Worm (Caenorhabditis elegans) whole organism, young adult: Measurements from ENCODE around the gene upb-1.

ENCODE experiments used
- B0019.2 ChIP-seq: fragments of 200-800 bp; sonication (Bioruptor generic); conservative IDR thresholded peaks from 2 replicates; pipeline ENCODE4 v1.3.6; 2022; ENCODE audit warnings: missing genetic modification reagents, missing genetic modification characterization, missing compliant biosample characterization
- B0261.1 ChIP-seq: sonication (generic microtip); optimal IDR thresholded peaks from 2 replicates; lab custom pipeline; 2016; ENCODE audit warnings: mild to moderate bottlenecking, missing genetic modification characterization, moderate library complexity, missing compliant biosample characterization
- B0336.3 ChIP-seq: fragments of 200-800 bp; sonication (Bioruptor generic); IDR thresholded peaks from 2 replicates; pipeline ENCODE4 v1.3.6; 2022; ENCODE audit warnings: missing genetic modification characterization, missing compliant biosample characterization
- C06A6.2 ChIP-seq: fragments of 200-800 bp; sonication (Bioruptor generic); conservative IDR thresholded peaks from 2 replicates; pipeline ENCODE4 v1.3.6; 2022; ENCODE audit warnings: missing genetic modification characterization, missing compliant biosample characterization
- D2030.7 ChIP-seq: fragments of 200-800 bp; sonication (Bioruptor generic); IDR thresholded peaks from 2 replicates; pipeline ENCODE4 v1.3.6; 2022; ENCODE audit warnings: missing genetic modification reagents, missing genetic modification characterization, missing compliant biosample characterization
- F22D6.2 ChIP-seq: sonication (generic microtip); optimal IDR thresholded peaks from 2 replicates; lab custom pipeline; 2016; ENCODE audit warnings: mild to moderate bottlenecking, missing genetic modification characterization, missing compliant biosample characterization
- F33H1.4 ChIP-seq: fragments of 200-800 bp; sonication (Bioruptor generic); IDR thresholded peaks from 2 replicates; pipeline ENCODE4 v1.3.6; 2022; ENCODE audit warnings: missing genetic modification reagents, missing genetic modification characterization, missing compliant biosample characterization
- F52B5.7 ChIP-seq: sonication (generic microtip); optimal IDR thresholded peaks from 2 replicates; lab custom pipeline; 2016; ENCODE audit warnings: mild to moderate bottlenecking, missing genetic modification characterization, missing compliant biosample characterization
- F55B11.4 ChIP-seq: sonication (generic microtip); optimal IDR thresholded peaks from 2 replicates; lab custom pipeline; 2016; ENCODE audit warnings: missing compliant biosample characterization, missing genetic modification characterization, borderline replicate concordance; ENCODE audit not compliant: insufficient read depth
- F57C9.4 ChIP-seq: sonication (generic microtip); optimal IDR thresholded peaks from 2 replicates; lab custom pipeline; 2017; ENCODE audit warnings: mild to moderate bottlenecking, missing genetic modification characterization, missing compliant biosample characterization
- Y53G8AR.9 ChIP-seq: fragments of 200-800 bp; sonication (Bioruptor generic); conservative IDR thresholded peaks from 2 replicates; pipeline ENCODE4 v1.3.6; 2022; ENCODE audit warnings: missing genetic modification reagents, missing genetic modification characterization, missing compliant biosample characterization
- Y67H2A.10 ChIP-seq: fragments of 200-800 bp; sonication (Bioruptor generic); conservative IDR thresholded peaks from 2 replicates; pipeline ENCODE4 v1.3.6; 2022; ENCODE audit warnings: missing genetic modification reagents, missing genetic modification characterization, missing compliant biosample characterization
- ZK185.1 ChIP-seq: sonication (generic microtip); optimal IDR thresholded peaks from 2 replicates; lab custom pipeline; 2016; ENCODE audit warnings: mild to moderate bottlenecking, missing genetic modification characterization, missing compliant biosample characterization; ENCODE audit not compliant: poor library complexity, severe bottlenecking
- aptf-2 ChIP-seq: fragments of 200-800 bp; sonication (Bioruptor generic); conservative IDR thresholded peaks from 2 replicates; pipeline ENCODE4 v1.3.6; 2022; ENCODE audit warnings: missing genetic modification reagents, missing genetic modification characterization, missing compliant biosample characterization
- atf-7 ChIP-seq: sonication (generic microtip); optimal IDR thresholded peaks from 2 replicates; lab custom pipeline; 2017; ENCODE audit warnings: mild to moderate bottlenecking, missing genetic modification characterization, missing compliant biosample characterization
- attf-5 ChIP-seq: fragments of 200-800 bp; sonication (Bioruptor generic); optimal IDR thresholded peaks from 2 replicates; lab custom pipeline; 2018; ENCODE audit warnings: mild to moderate bottlenecking, missing genetic modification characterization, missing compliant biosample characterization
- bed-2 ChIP-seq: fragments of 200-800 bp; sonication (Bioruptor generic); IDR thresholded peaks from 2 replicates; pipeline ENCODE4 v1.3.6; 2022; ENCODE audit warnings: missing genetic modification reagents, missing genetic modification characterization, missing compliant biosample characterization
- cebp-1 ChIP-seq, 2 experiments: fragments of 200-800 bp in 1 of 2; sonication (Bioruptor generic) in 1 of 2; sonication (generic microtip) in 1 of 2; IDR thresholded peaks in 1 of 2; optimal IDR thresholded peaks in 1 of 2; 2 replicates each; pipeline versions ENCODE4 v1.3.6 to Lab custom; 2017 to 2022; ENCODE audit warnings: missing compliant biosample characterization in 2 of 2, missing genetic modification characterization in 2 of 2, mild to moderate bottlenecking in 1 of 2, missing genetic modification reagents in 1 of 2, moderate library complexity in 1 of 2
- chd-7 ChIP-seq: sonication (generic microtip); optimal IDR thresholded peaks from 2 replicates; lab custom pipeline; 2016; ENCODE audit warnings: mild to moderate bottlenecking, missing genetic modification characterization, moderate library complexity, missing compliant biosample characterization
- dpff-1 ChIP-seq: sonication (generic microtip); optimal IDR thresholded peaks from 2 replicates; lab custom pipeline; 2017; ENCODE audit warnings: mild to moderate bottlenecking, missing genetic modification characterization, missing compliant biosample characterization
- egl-18 ChIP-seq: fragments of 200-800 bp; sonication (Bioruptor generic); IDR thresholded peaks from 2 replicates; pipeline ENCODE4 v1.3.6; 2022; ENCODE audit warnings: missing genetic modification reagents, missing genetic modification characterization, missing compliant biosample characterization
- egrh-3 ChIP-seq: fragments of 200-800 bp; sonication (Bioruptor generic); IDR thresholded peaks from 2 replicates; pipeline ENCODE4 v1.3.6; 2022; ENCODE audit warnings: missing genetic modification reagents, missing genetic modification characterization, missing compliant biosample characterization
- ekl-4 ChIP-seq: fragments of 200-800 bp; sonication (Bioruptor generic); IDR thresholded peaks from 2 replicates; pipeline ENCODE4 v1.3.6; 2022; ENCODE audit warnings: missing genetic modification reagents, missing genetic modification characterization, missing compliant biosample characterization
- hmg-1.2 ChIP-seq: fragments of 200-800 bp; sonication (Bioruptor generic); IDR thresholded peaks from 2 replicates; pipeline ENCODE4 v1.3.6; 2022; ENCODE audit warnings: missing genetic modification reagents, missing genetic modification characterization, missing compliant biosample characterization
- let-607 ChIP-seq, 2 experiments: fragments of 200-800 bp in 1 of 2; sonication (Bioruptor generic) in 1 of 2; sonication (generic microtip) in 1 of 2; optimal IDR thresholded peaks; 2 replicates each; lab custom pipeline; 2016 to 2018; ENCODE audit warnings: mild to moderate bottlenecking in 2 of 2, missing compliant biosample characterization in 2 of 2, missing genetic modification characterization in 2 of 2, moderate library complexity in 2 of 2, missing genotype in 1 of 2
- lin-26 ChIP-seq: fragments of 200-800 bp; sonication (Bioruptor generic); IDR thresholded peaks from 2 replicates; pipeline ENCODE4 v1.3.6; 2022; ENCODE audit warnings: missing genetic modification reagents, missing genetic modification characterization, missing compliant biosample characterization
- lin-35 ChIP-seq, 3 experiments: fragments of 150-350 bp in 2 of 3; sonication (generic microtip) in 1 of 3; optimal IDR thresholded peaks; 2 replicates each; lab custom pipeline; 2014 to 2018; ENCODE audit warnings: missing biosample characterization in 3 of 3, missing genetic modification characterization in 3 of 3, missing genetic modification reagents in 3 of 3
- lin-40 ChIP-seq: sonication (generic microtip); optimal IDR thresholded peaks from 2 replicates; lab custom pipeline; 2016; ENCODE audit warnings: missing genetic modification characterization, mild to moderate bottlenecking, missing compliant biosample characterization, missing genotype, missing genetic modification reagents
- lin-54 ChIP-seq: fragments of 200-800 bp; sonication (Bioruptor generic); optimal IDR thresholded peaks from 2 replicates; lab custom pipeline; 2018; ENCODE audit warnings: mild to moderate bottlenecking, missing genetic modification characterization, missing compliant biosample characterization
- madf-10 ChIP-seq: sonication (generic microtip); optimal IDR thresholded peaks from 2 replicates; lab custom pipeline; 2016; ENCODE audit warnings: mild to moderate bottlenecking, missing genetic modification characterization, missing compliant biosample characterization
- madf-8 ChIP-seq: fragments of 200-800 bp; sonication (Bioruptor generic); conservative IDR thresholded peaks from 2 replicates; pipeline ENCODE4 v1.3.6; 2022; ENCODE audit warnings: missing genetic modification reagents, missing genetic modification characterization, missing compliant biosample characterization
- mcd-1 ChIP-seq: fragments of 200-800 bp; sonication (Bioruptor generic); IDR thresholded peaks from 2 replicates; pipeline ENCODE4 v1.3.6; 2022; ENCODE audit warnings: missing genetic modification reagents, missing genetic modification characterization, missing compliant biosample characterization
- mes-4 ChIP-seq: sonication (generic microtip); optimal IDR thresholded peaks from 2 replicates; lab custom pipeline; 2016; ENCODE audit warnings: missing genotype, missing genetic modification characterization, missing compliant biosample characterization
- nfyb-1 ChIP-seq: fragments of 200-800 bp; sonication (Bioruptor generic); IDR thresholded peaks from 2 replicates; pipeline ENCODE4 v1.3.6; 2022; ENCODE audit warnings: missing genetic modification reagents, missing genetic modification characterization, missing compliant biosample characterization
- nhr-90 ChIP-seq: sonication (generic microtip); optimal IDR thresholded peaks from 2 replicates; lab custom pipeline; 2016; ENCODE audit warnings: missing genotype, mild to moderate bottlenecking, missing genetic modification characterization, missing compliant biosample characterization
- pha-4 ChIP-seq: fragments of 150-350 bp; sonication (generic microtip); optimal IDR thresholded peaks from 2 replicates; lab custom pipeline; 2014; ENCODE audit warnings: missing biosample characterization, missing genetic modification reagents, missing genetic modification characterization
- rcor-1 ChIP-seq: fragments of 200-800 bp; sonication (Bioruptor generic); IDR thresholded peaks from 2 replicates; pipeline ENCODE4 v1.3.6; 2022; ENCODE audit warnings: missing genetic modification reagents, missing genetic modification characterization, missing compliant biosample characterization
- rec-8 ChIP-seq, 2 experiments: sonication (generic microtip); optimal IDR thresholded peaks; 2 replicates each; lab custom pipeline; 2016; ENCODE audit warnings: mild to moderate bottlenecking in 2 of 2, missing genetic modification characterization in 2 of 2, missing genetic modification reagents in 2 of 2, missing genotype in 2 of 2, missing biosample characterization in 1 of 2, missing compliant biosample characterization in 1 of 2, moderate library complexity in 1 of 2
- repo-1 ChIP-seq: sonication (generic microtip); optimal IDR thresholded peaks from 2 replicates; lab custom pipeline; 2017; ENCODE audit warnings: mild to moderate bottlenecking, missing genetic modification characterization, missing compliant biosample characterization
- snpc-3.4 ChIP-seq: sonication (generic microtip); optimal IDR thresholded peaks from 2 replicates; lab custom pipeline; 2017; ENCODE audit warnings: missing genetic modification characterization, mild to moderate bottlenecking, missing compliant biosample characterization, antibody characterized with exemption, moderate library complexity, missing genotype, missing genetic modification reagents
- snpc-4 ChIP-seq, 5 experiments: fragments of 150-350 bp in 1 of 5; sonication (generic microtip) in 4 of 5; optimal IDR thresholded peaks; 2 replicates each; lab custom pipeline; 2014 to 2018; ENCODE audit warnings: missing genetic modification characterization in 5 of 5, missing biosample characterization in 3 of 5, antibody characterized with exemption in 2 of 5, mild to moderate bottlenecking in 2 of 5, missing compliant biosample characterization in 2 of 5, missing genotype in 2 of 5, moderate library complexity in 2 of 5, missing genetic modification reagents in 1 of 5
- sptf-2 ChIP-seq: fragments of 200-800 bp; sonication (Bioruptor generic); optimal IDR thresholded peaks from 2 replicates; lab custom pipeline; 2018; ENCODE audit warnings: mild to moderate bottlenecking, missing genetic modification characterization, missing compliant biosample characterization
- tbp1 ChIP-seq: fragments of 200-800 bp; sonication (Bioruptor generic); optimal IDR thresholded peaks from 2 replicates; lab custom pipeline; 2018; ENCODE audit warnings: mild to moderate bottlenecking, missing genetic modification characterization, missing compliant biosample characterization
- xnd-1 ChIP-seq: sonication (generic microtip); optimal IDR thresholded peaks from 2 replicates; lab custom pipeline; 2016; ENCODE audit warnings: missing genotype, missing genetic modification reagents, missing genetic modification characterization, missing compliant biosample characterization
- zfh-2 ChIP-seq: fragments of 200-800 bp; sonication (Bioruptor generic); conservative IDR thresholded peaks from 2 replicates; pipeline ENCODE4 v1.3.6; 2022; ENCODE audit warnings: missing genetic modification reagents, missing genetic modification characterization, missing compliant biosample characterization

Gene upb-1

DNA sequence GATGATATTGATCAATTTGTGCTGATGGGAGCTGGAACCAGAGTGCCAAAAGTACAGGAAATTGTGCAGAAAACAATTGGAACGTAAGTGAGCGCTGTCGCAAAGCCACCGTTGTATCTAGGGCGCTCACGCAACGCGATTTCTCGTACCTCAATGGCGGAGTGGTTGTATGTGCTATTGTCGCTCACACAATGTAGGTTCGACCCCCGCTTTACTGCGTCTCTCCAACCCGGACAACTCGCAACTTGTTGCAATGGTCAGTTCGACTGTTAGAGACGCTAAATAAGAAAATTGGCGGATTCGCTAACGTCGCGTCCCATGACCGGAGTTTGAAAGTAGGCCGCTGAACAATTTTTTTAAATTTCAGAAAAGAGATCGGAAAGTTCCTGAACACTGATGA lies 41.4 kb downstream of the upb-1 start (continued):
- TF ChIP-seq dpff-1 (no peak), C06A6.2 (GFP tag; lab: Robert Waterston, UW) (0 out of 2 replicates have a peak, but pooled peaks have one; percentile 20), F52B5.7 (tag; lab: Kevin White, UChicago) (peak; percentile 17), F22D6.2 (tag; lab: Kevin White, UChicago) (no peak), attf-5 (GFP tag; lab: Kevin White, UChicago) (peak; percentile 68), repo-1 (tag; lab: Kevin White, UChicago) (peak; percentile 71), sptf-2 (GFP tag; lab: Kevin White, UChicago) (peak; percentile 27), ZK185.1 (tag; lab: Kevin White, UChicago) (peak; percentile 76), rcor-1 (peak; percentile 51; the same call in 1 of the 2 replicates), nfyb-1 (peak; percentile 63), cebp-1 (GFP tag; IDR thresholded peaks at IDR 0.05; lab: Robert Waterston, UW) (0 out of 2 replicates have a peak, but pooled peaks have one; percentile 11), cebp-1 (tag; optimal IDR thresholded peaks at IDR 0.05; lab: Kevin White, UChicago) (peak; percentile 62), ekl-4 (peak; percentile 87), xnd-1 (no peak), B0336.3 (0 out of 2 replicates have a peak, but pooled peaks have one; percentile 13), B0019.2 (GFP tag; lab: Robert Waterston, UW) (peak; percentile 36; the same call in 1 of the 2 replicates), chd-7 (tag; lab: Kevin White, UChicago) (peak; percentile 50), madf-8 (GFP tag; lab: Robert Waterston, UW) (0 out of 2 replicates have a peak, but pooled peaks have one; percentile 3), let-607 (tag; optimal IDR thresholded peaks at IDR 0.05; lab: Kevin White, UChicago) (peak in 1 of 2 experiments; percentile 14), bed-2 (GFP tag; lab: Robert Waterston, UW) (0 out of 2 replicates have a peak, but pooled peaks have one; percentile 15), D2030.7 (GFP tag; lab: Robert Waterston, UW) (peak; percentile 41; the same call in 1 of the 2 replicates), tbp1 (peak; percentile 92), atf-7 (tag; lab: Kevin White, UChicago) (peak; percentile 40), F33H1.4 (GFP tag; lab: Robert Waterston, UW) (peak; percentile 46), snpc-4 (GFP tag; optimal IDR thresholded peaks at IDR 0.05; lab: Kevin White, UChicago) (no peak), snpc-4 (tag; optimal IDR thresholded peaks at IDR 0.05; lab: Kevin White, UChicago) (peak in 3 of 4 experiments; percentile 25 to 52 (median 44)), egrh-3 (GFP tag; lab: Robert Waterston, UW) (peak; percentile 17; the same call in 1 of the 2 replicates), snpc-3.4 (tag; lab: Kevin White, UChicago) (peak; percentile 56), hmg-1.2 (GFP tag; lab: Robert Waterston, UW) (peak; percentile 41), mes-4 (tag; lab: Kevin White, UChicago) (peak; percentile 69), mcd-1 (GFP tag; lab: Robert Waterston, UW) (peak; percentile 54; the same call in 1 of the 2 replicates), lin-40 (no peak), zfh-2 (GFP tag; lab: Robert Waterston, UW) (no peak), madf-10 (tag; lab: Kevin White, UChicago) (peak; percentile 37), lin-26 (peak; percentile 80), rec-8 (tag; optimal IDR thresholded peaks at IDR 0.05; lab: Kevin White, UChicago) (peak; percentile 47 to 49), aptf-2 (GFP tag; lab: Robert Waterston, UW) (no peak), nhr-90 (tag; lab: Kevin White, UChicago) (peak; percentile 72), lin-54 (peak; percentile 62), F57C9.4 (tag; lab: Kevin White, UChicago) (no peak), lin-35 (GFP tag; optimal IDR thresholded peaks at IDR 0.05; lab: Kevin White, UChicago) (peak in 1 of 3 experiments; percentile 30), B0261.1 (peak; percentile 80), Y67H2A.10 (GFP tag; lab: Robert Waterston, UW) (no peak), egl-18 (no peak), pha-4 (no peak), F55B11.4 (tag; lab: Kevin White, UChicago) (no peak), Y53G8AR.9 (no peak)
